Worm (Caenorhabditis elegans): ENCODE measurements around the gene C09B9.85.
A peak's percentile ranks its signal among the peaks of the same experiment; 100 is the strongest.

C09B9.85 gene

ce11 chrIV:5054297-5054696, 28.8 kb upstream of the C09B9.85 start:
- TF ChIP-seq sea-1 (GFP tag; conservative IDR thresholded peaks at IDR 0.05) = no peak
- no peak for TF ChIP-seq ceh-13 (GFP tag; optimal IDR thresholded peaks at IDR 0.05)
- TF ChIP-seq ceh-36 (tag; optimal IDR thresholded peaks at IDR 0.05) = no peak
- TF ChIP-seq flt-1 (GFP tag; IDR thresholded peaks at IDR 0.05) = no peak
- TF ChIP-seq hnd-1 (tag; optimal IDR thresholded peaks at IDR 0.05) = no peak
- no peak for TF ChIP-seq ets-7 (tag; optimal IDR thresholded peaks at IDR 0.05)
- TF ChIP-seq scrt-1 (GFP tag; IDR thresholded peaks at IDR 0.05) = no peak
- TF ChIP-seq ama-1 (optimal IDR thresholded peaks at IDR 0.05) = no peak
- TF ChIP-seq pes-1 (GFP tag; IDR thresholded peaks at IDR 0.05) = no peak

- TF ChIP-seq ceh-36 (tag; optimal IDR thresholded peaks at IDR 0.05) (no peak), hmg-4 (GFP tag; optimal IDR thresholded peaks at IDR 0.05) (no peak), hmbx-1 (tag; optimal IDR thresholded peaks at IDR 0.05) (no peak), ama-1 (optimal IDR thresholded peaks at IDR 0.05) (no peak), tbx-11 (GFP tag; IDR thresholded peaks at IDR 0.05) (no peak), tbx-37 (GFP tag; conservative IDR thresholded peaks at IDR 0.05) (no peak), scrt-1 (GFP tag; IDR thresholded peaks at IDR 0.05) (no peak), tra-4 (tag; optimal IDR thresholded peaks at IDR 0.05) (no peak), F13C5.2 (tag; optimal IDR thresholded peaks at IDR 0.05) (no peak), ceh-13 (GFP tag; optimal IDR thresholded peaks at IDR 0.05) (no peak), ets-7 (tag; optimal IDR thresholded peaks at IDR 0.05) (no peak), hnd-1 (tag; optimal IDR thresholded peaks at IDR 0.05) (no peak), B0310.2 (tag; optimal IDR thresholded peaks at IDR 0.05) (no peak), flt-1 (GFP tag; IDR thresholded peaks at IDR 0.05) (no peak)
Observed at ce11 chrIV:5045389-5045788, 19.8 kb upstream of the C09B9.85 start, which contains the start of gene hot-9. TSS of gene hot-9 (minus strand) at chrIV:5045489.

ce11 chrIV:5038744-5039143, 13.2 kb upstream of the C09B9.85 start:
- TF ChIP-seq tbx-11 (GFP tag; IDR thresholded peaks at IDR 0.05) = peak; percentile 59
- TF ChIP-seq aly-1 (tag; optimal IDR thresholded peaks at IDR 0.05) = no peak
- TF ChIP-seq ama-1 (optimal IDR thresholded peaks at IDR 0.05) = no peak
- TF ChIP-seq sea-1 (GFP tag; conservative IDR thresholded peaks at IDR 0.05) = peak; percentile 74; the same call in 1 of the 2 replicates
- peak; percentile 49; the same call in 1 of the 2 replicates for TF ChIP-seq tbx-37 (GFP tag; conservative IDR thresholded peaks at IDR 0.05)
- peak; percentile 82 for TF ChIP-seq flt-1 (GFP tag; IDR thresholded peaks at IDR 0.05)
- peak; percentile 18 for TF ChIP-seq B0310.2 (tag; optimal IDR thresholded peaks at IDR 0.05)
- peak; percentile 80 for TF ChIP-seq scrt-1 (GFP tag; IDR thresholded peaks at IDR 0.05)
- no peak for TF ChIP-seq hnd-1 (tag; optimal IDR thresholded peaks at IDR 0.05)
- TF ChIP-seq pes-1 (GFP tag; IDR thresholded peaks at IDR 0.05) = peak; percentile 84

ce11 chrIV:5037489-5037888, 11.9 kb upstream of the C09B9.85 start, which contains the start of gene C09B9.1:
TSS of gene C09B9.1 (plus strand) at chrIV:5037789.
- TF ChIP-seq pes-1 (GFP tag; IDR thresholded peaks at IDR 0.05) (no peak), hmg-4 (GFP tag; optimal IDR thresholded peaks at IDR 0.05) (no peak), aly-1 (tag; optimal IDR thresholded peaks at IDR 0.05) (no peak), flt-1 (GFP tag; IDR thresholded peaks at IDR 0.05) (no peak), tra-4 (tag; optimal IDR thresholded peaks at IDR 0.05) (no peak), ets-7 (tag; optimal IDR thresholded peaks at IDR 0.05) (no peak), ama-1 (optimal IDR thresholded peaks at IDR 0.05) (no peak), F13C5.2 (tag; optimal IDR thresholded peaks at IDR 0.05) (no peak), ceh-36 (tag; optimal IDR thresholded peaks at IDR 0.05) (no peak), hnd-1 (tag; optimal IDR thresholded peaks at IDR 0.05) (no peak), B0310.2 (tag; optimal IDR thresholded peaks at IDR 0.05) (no peak)

- TF ChIP-seq pes-1 (GFP tag; IDR thresholded peaks at IDR 0.05) (no peak), sea-1 (GFP tag; conservative IDR thresholded peaks at IDR 0.05) (no peak), hmg-4 (GFP tag; optimal IDR thresholded peaks at IDR 0.05) (no peak), ceh-13 (GFP tag; optimal IDR thresholded peaks at IDR 0.05) (no peak), flt-1 (GFP tag; IDR thresholded peaks at IDR 0.05) (no peak), ama-1 (optimal IDR thresholded peaks at IDR 0.05) (no peak), B0310.2 (tag; optimal IDR thresholded peaks at IDR 0.05) (no peak), scrt-1 (GFP tag; IDR thresholded peaks at IDR 0.05) (no peak), F13C5.2 (tag; optimal IDR thresholded peaks at IDR 0.05) (no peak), hnd-1 (tag; optimal IDR thresholded peaks at IDR 0.05) (no peak)
Observed at ce11 chrIV:5033276-5033675, 7.7 kb upstream of the C09B9.85 start, which contains the start of gene C09B9.4. TSS of gene C09B9.4 (minus strand) at chrIV:5033376.

- TF ChIP-seq hnd-1 (tag; optimal IDR thresholded peaks at IDR 0.05) (no peak), ama-1 (optimal IDR thresholded peaks at IDR 0.05) (no peak), pes-1 (GFP tag; IDR thresholded peaks at IDR 0.05) (no peak), ceh-13 (GFP tag; optimal IDR thresholded peaks at IDR 0.05) (no peak), tra-4 (tag; optimal IDR thresholded peaks at IDR 0.05) (no peak)
Observed at ce11 chrIV:5031346-5031745, 5.8 kb upstream of the C09B9.85 start.

ce11 chrIV:5028978-5029377, 3.4 kb upstream of the C09B9.85 start, which contains the start of the genes best-6 and C09B9.2:
TSS of gene best-6 (minus strand) at chrIV:5029078.
TSS of gene C09B9.2 (plus strand) at chrIV:5029291.
- TF ChIP-seq aly-1 (tag; optimal IDR thresholded peaks at IDR 0.05) (no peak), hmbx-1 (tag; optimal IDR thresholded peaks at IDR 0.05) (no peak), sea-1 (GFP tag; conservative IDR thresholded peaks at IDR 0.05) (no peak), ets-7 (tag; optimal IDR thresholded peaks at IDR 0.05) (no peak), ceh-13 (GFP tag; optimal IDR thresholded peaks at IDR 0.05) (no peak), scrt-1 (GFP tag; IDR thresholded peaks at IDR 0.05) (no peak), ama-1 (optimal IDR thresholded peaks at IDR 0.05) (no peak)

- TF ChIP-seq tra-4 (tag; optimal IDR thresholded peaks at IDR 0.05) (no peak), aly-1 (tag; optimal IDR thresholded peaks at IDR 0.05) (no peak), ceh-13 (GFP tag; optimal IDR thresholded peaks at IDR 0.05) (no peak), flt-1 (GFP tag; IDR thresholded peaks at IDR 0.05) (no peak), sea-1 (GFP tag; conservative IDR thresholded peaks at IDR 0.05) (no peak), B0310.2 (tag; optimal IDR thresholded peaks at IDR 0.05) (no peak)
Observed at ce11 chrIV:5020533-5020932, 5.0 kb downstream of the C09B9.85 start, which contains the start of gene T28H11.8. TSS of gene T28H11.8 (minus strand) at chrIV:5020633.

All from whole organism, early embryonic.